Worm (Caenorhabditis elegans) whole organism, L1 larva: ENCODE results near the gene C25F6.1.

ENCODE experiments used
- ama-1 ChIP-seq: fragments of 150-350 bp; optimal IDR thresholded peaks from 2 replicates; lab custom pipeline; 2014
- ceh-82 ChIP-seq, 3 experiments: fragments of 150-350 bp in 1 of 3; sonication (generic microtip) in 2 of 3; optimal IDR thresholded peaks; 2 replicates each; lab custom pipeline; 2014 to 2017; ENCODE audit warnings: missing biosample characterization in 3 of 3, missing genetic modification characterization in 3 of 3
- jun-1 ChIP-seq: fragments of 150-350 bp; optimal IDR thresholded peaks from 2 replicates; lab custom pipeline; 2014; ENCODE audit warnings: missing biosample characterization, missing genetic modification reagents, missing genetic modification characterization
- nhr-11 ChIP-seq: fragments of 150-350 bp; optimal IDR thresholded peaks from 2 replicates; lab custom pipeline; 2014; ENCODE audit warnings: missing biosample characterization, missing genetic modification characterization
- nhr-20 ChIP-seq: sonication (generic microtip); optimal IDR thresholded peaks from 2 replicates; lab custom pipeline; 2016; ENCODE audit warnings: mild to moderate bottlenecking, missing genetic modification characterization, missing compliant biosample characterization
- nhr-28 ChIP-seq: fragments of 150-350 bp; optimal IDR thresholded peaks from 2 replicates; lab custom pipeline; 2014; ENCODE audit warnings: missing biosample characterization, missing genetic modification characterization
- nhr-47 ChIP-seq: sonication (generic microtip); optimal IDR thresholded peaks from 2 replicates; lab custom pipeline; 2016; ENCODE audit warnings: mild to moderate bottlenecking, missing genetic modification characterization, moderate library complexity, missing compliant biosample characterization
- unc-130 ChIP-seq: fragments of 150-350 bp; optimal IDR thresholded peaks from 2 replicates; lab custom pipeline; 2017; ENCODE audit warnings: missing biosample characterization, missing genetic modification characterization, inconsistent platforms
- unc-98 ChIP-seq: fragments of 200-800 bp; sonication (Bioruptor generic); IDR thresholded peaks from 2 replicates; pipeline ENCODE4 v1.3.6; 2022; ENCODE audit warnings: missing genetic modification characterization, missing compliant biosample characterization

- TF ChIP-seq unc-98 (GFP tag; lab: Robert Waterston, UW) (no peak), ama-1 (lab: Kevin White, UChicago) (no peak), nhr-20 (tag; lab: Kevin White, UChicago) (no peak), nhr-28 (tag; lab: Kevin White, UChicago) (no peak), unc-130 (tag; lab: Kevin White, UChicago) (no peak), ceh-82 (tag; optimal IDR thresholded peaks at IDR 0.05; lab: Kevin White, UChicago) (no peak), nhr-47 (tag; lab: Kevin White, UChicago) (no peak), jun-1 (tag; lab: Kevin White, UChicago) (no peak), nhr-11 (no peak)
Measured at ce11 chrX:5457184-5457583, 29.1 kb upstream of the C25F6.1 start.
